Worm (Caenorhabditis elegans) whole organism, L4/young adult: ENCODE data around the gene T06C12.11.

Experiments used
- W03F9.2 ChIP-seq: fragments of 150-350 bp; optimal IDR thresholded peaks from 2 replicates; lab custom pipeline; 2014; ENCODE audit warnings: missing biosample characterization, missing genetic modification characterization
- dao-5 ChIP-seq: sonication (generic microtip); optimal IDR thresholded peaks from 2 replicates; lab custom pipeline; 2016; ENCODE audit warnings: missing genotype, missing genetic modification characterization, moderate library complexity, missing compliant biosample characterization
- him-1 ChIP-seq: sonication (generic microtip); optimal IDR thresholded peaks from 2 replicates; lab custom pipeline; 2016; ENCODE audit warnings: missing genotype, missing genetic modification reagents, missing genetic modification characterization, missing compliant biosample characterization

- TF ChIP-seq him-1 (tag; lab: Kevin White, UChicago) (no peak), W03F9.2 (tag; lab: Kevin White, UChicago) (no peak), dao-5 (no peak)
These were observed 19.9 kb downstream of the T06C12.11 start for ce11 chrV:15912677-15913076.
